Fruit fly (Drosophila melanogaster) whole organism, embryonic: ENCODE results near the gene kra.
A peak's percentile ranks its signal among the peaks of the same experiment; 100 is the strongest.

Experiments
- CG14014 ChIP-seq: fragments of 200-800 bp; sonication (Bioruptor generic); IDR thresholded peaks from 2 replicates; pipeline ENCODE4 v1.3.6; 2022; ENCODE audit warnings: missing biosample characterization, missing genetic modification characterization
- CG14667 ChIP-seq: fragments of 200-800 bp; sonication (Bioruptor generic); IDR thresholded peaks from 2 replicates; pipeline ENCODE4 v1.3.6; 2022; ENCODE audit warnings: missing biosample characterization, missing genetic modification characterization
- CG1647 ChIP-seq: fragments of 200-800 bp; sonication (Bioruptor generic); optimal IDR thresholded peaks from 3 replicates; lab custom pipeline; 2016; ENCODE audit warnings: missing biosample characterization, missing genetic modification characterization
- CG16813 ChIP-seq: fragments of 200-800 bp; sonication (Bioruptor generic); IDR thresholded peaks from 3 replicates; pipeline ENCODE4 v1.3.6; 2022; ENCODE audit warnings: missing biosample characterization, missing genetic modification characterization; ENCODE audit not compliant: partially characterized antibody
- CG17912 ChIP-seq: fragments of 200-800 bp; sonication (Bioruptor generic); optimal IDR thresholded peaks from 2 replicates; lab custom pipeline; 2018; ENCODE audit warnings: missing biosample characterization, mild to moderate bottlenecking, missing genetic modification characterization
- CG1792 ChIP-seq: fragments of 200-800 bp; sonication (Bioruptor generic); optimal IDR thresholded peaks from 2 replicates; lab custom pipeline; 2016; ENCODE audit warnings: missing biosample characterization, missing genetic modification characterization
- CG1832 ChIP-seq: fragments of 200-800 bp; sonication (Bioruptor generic); optimal IDR thresholded peaks from 2 replicates; lab custom pipeline; 2017; ENCODE audit warnings: missing biosample characterization, mild to moderate bottlenecking, missing genetic modification characterization, inconsistent platforms
- CG30403 ChIP-seq: fragments of 200-800 bp; sonication (Bioruptor generic); optimal IDR thresholded peaks from 3 replicates; lab custom pipeline; 2016; ENCODE audit warnings: missing biosample characterization, missing genetic modification characterization
- CG30431 ChIP-seq: fragments of 200-800 bp; sonication (Bioruptor generic); optimal IDR thresholded peaks from 2 replicates; lab custom pipeline; 2017; ENCODE audit warnings: missing biosample characterization, missing genetic modification characterization
- CG3163 ChIP-seq: fragments of 200-800 bp; sonication (Bioruptor generic); optimal IDR thresholded peaks from 3 replicates; lab custom pipeline; 2016; ENCODE audit warnings: missing biosample characterization, missing genetic modification characterization
- CG34224 ChIP-seq: fragments of 200-800 bp; sonication (Bioruptor generic); IDR thresholded peaks from 3 replicates; pipeline ENCODE4 v1.3.6; 2022; ENCODE audit warnings: missing biosample characterization, missing genetic modification characterization; ENCODE audit not compliant: partially characterized antibody
- CG34376 ChIP-seq: fragments of 200-800 bp; sonication (Bioruptor generic); optimal IDR thresholded peaks from 2 replicates; lab custom pipeline; 2018; ENCODE audit warnings: missing biosample characterization, mild to moderate bottlenecking, missing genetic modification characterization
- CG42726 ChIP-seq: fragments of 200-800 bp; sonication (Bioruptor generic); IDR thresholded peaks from 2 replicates; pipeline ENCODE4 v1.3.6; 2022; ENCODE audit warnings: missing biosample characterization, missing genetic modification characterization; ENCODE audit not compliant: partially characterized antibody
- CG43689 ChIP-seq: fragments of 200-800 bp; sonication (Bioruptor generic); IDR thresholded peaks from 2 replicates; pipeline ENCODE4 v1.3.6; 2022; ENCODE audit warnings: missing biosample characterization, missing genetic modification characterization
- CG6254 ChIP-seq: fragments of 200-800 bp; sonication (Bioruptor generic); optimal IDR thresholded peaks from 3 replicates; lab custom pipeline; 2017; ENCODE audit warnings: mild to moderate bottlenecking, missing biosample characterization, missing genetic modification reagents, missing genetic modification characterization
- CG7372 ChIP-seq: fragments of 200-800 bp; sonication (Bioruptor generic); IDR thresholded peaks from 2 replicates; pipeline ENCODE4 v1.3.6; 2022; ENCODE audit warnings: missing biosample characterization, missing genetic modification characterization
- CG7928 ChIP-seq: fragments of 200-800 bp; sonication (Bioruptor generic); optimal IDR thresholded peaks from 2 replicates; lab custom pipeline; 2017; ENCODE audit warnings: missing biosample characterization, mild to moderate bottlenecking, missing genetic modification characterization
- CG8944 ChIP-seq: fragments of 200-800 bp; sonication (Bioruptor generic); optimal IDR thresholded peaks from 3 replicates; lab custom pipeline; 2016; ENCODE audit warnings: missing biosample characterization, missing genetic modification characterization
- CG9876 ChIP-seq: fragments of 200-800 bp; sonication (Bioruptor generic); optimal IDR thresholded peaks from 2 replicates; lab custom pipeline; 2016; ENCODE audit warnings: missing biosample characterization, missing genetic modification characterization
- Dll ChIP-seq: fragments of 200-800 bp; sonication (Bioruptor generic); IDR thresholded peaks from 4 replicates; pipeline ENCODE4 v1.3.6; 2022; ENCODE audit warnings: missing biosample characterization, missing genetic modification characterization; ENCODE audit not compliant: partially characterized antibody
- ERR ChIP-seq: fragments of 200-800 bp; sonication (Bioruptor generic); optimal IDR thresholded peaks from 2 replicates; lab custom pipeline; 2016; ENCODE audit warnings: missing biosample characterization, missing genetic modification characterization
- GATAe ChIP-seq: fragments of 200-800 bp; sonication (Bioruptor generic); conservative IDR thresholded peaks from 2 replicates; pipeline ENCODE4 v1.3.6; 2022; ENCODE audit warnings: missing biosample characterization, missing genetic modification characterization
- Mes4 ChIP-seq: fragments of 200-800 bp; sonication (Bioruptor generic); optimal IDR thresholded peaks from 2 replicates; lab custom pipeline; 2016; ENCODE audit warnings: missing biosample characterization, missing genetic modification characterization
- NC2α ChIP-seq: fragments of 200-800 bp; sonication (Bioruptor generic); optimal IDR thresholded peaks from 2 replicates; lab custom pipeline; 2016; ENCODE audit warnings: missing biosample characterization, missing genetic modification characterization
- Neu2 ChIP-seq: fragments of 200-800 bp; sonication (Bioruptor generic); optimal IDR thresholded peaks from 3 replicates; lab custom pipeline; 2016; ENCODE audit warnings: missing biosample characterization, missing genetic modification characterization, borderline replicate concordance
- Nf-YA ChIP-seq: fragments of 200-800 bp; sonication (Bioruptor generic); IDR thresholded peaks from 2 replicates; pipeline ENCODE4 v1.3.6; 2022; ENCODE audit warnings: missing biosample characterization, missing genetic modification characterization
- Oaz ChIP-seq: fragments of 200-800 bp; sonication (Bioruptor generic); IDR thresholded peaks from 2 replicates; pipeline ENCODE4 v1.3.6; 2022; ENCODE audit warnings: missing biosample characterization, missing genetic modification characterization
- PHDP ChIP-seq: fragments of 200-800 bp; sonication (Bioruptor generic); optimal IDR thresholded peaks from 3 replicates; lab custom pipeline; 2018; ENCODE audit warnings: missing biosample characterization, mild to moderate bottlenecking, missing genetic modification characterization, moderate library complexity
- Spps ChIP-seq: fragments of 200-800 bp; sonication (Bioruptor generic); optimal IDR thresholded peaks from 2 replicates; lab custom pipeline; 2018; ENCODE audit warnings: missing biosample characterization, mild to moderate bottlenecking, missing genetic modification characterization
- Stat92E ChIP-seq, 3 experiments: fragments of >200 bp in 2 of 3; fragments of 200-800 bp in 1 of 3; sonication (Bioruptor generic) in 1 of 3; optimal IDR thresholded peaks; 2 replicates each; lab custom pipeline; 2017 to 2019; ENCODE audit warnings: missing biosample characterization in 3 of 3, missing genetic modification characterization in 3 of 3, mild to moderate bottlenecking in 1 of 3, moderate library complexity in 1 of 3
- Xbp1 ChIP-seq: fragments of 200-800 bp; sonication (Bioruptor generic); optimal IDR thresholded peaks from 3 replicates; lab custom pipeline; 2016; ENCODE audit warnings: missing biosample characterization, mild to moderate bottlenecking, missing genetic modification characterization
- al ChIP-seq: fragments of 200-800 bp; sonication (Bioruptor generic); IDR thresholded peaks from 2 replicates; pipeline ENCODE4 v1.3.6; 2022; ENCODE audit warnings: missing biosample characterization, missing genetic modification characterization
- az2 ChIP-seq: fragments of 200-800 bp; sonication (Bioruptor generic); optimal IDR thresholded peaks from 3 replicates; lab custom pipeline; 2016; ENCODE audit warnings: missing biosample characterization, missing genetic modification characterization
- danr ChIP-seq: fragments of 200-800 bp; sonication (Bioruptor generic); IDR thresholded peaks from 2 replicates; pipeline ENCODE4 v1.3.6; 2022; ENCODE audit warnings: missing biosample characterization, missing genetic modification characterization
- ftz-f1 ChIP-seq: fragments of 200-800 bp; sonication (Bioruptor generic); optimal IDR thresholded peaks from 2 replicates; lab custom pipeline; 2016; ENCODE audit warnings: missing biosample characterization, missing genetic modification characterization
- gro ChIP-seq: fragments of 200-800 bp; sonication (Bioruptor generic); optimal IDR thresholded peaks from 2 replicates; lab custom pipeline; 2016; ENCODE audit warnings: missing biosample characterization, missing genetic modification characterization
- gsb ChIP-seq: fragments of 200-800 bp; sonication (Bioruptor generic); IDR thresholded peaks from 2 replicates; pipeline ENCODE4 v1.3.6; 2022; ENCODE audit warnings: missing biosample characterization, missing genetic modification characterization
- kay ChIP-seq: fragments of 200-800 bp; sonication (Bioruptor generic); optimal IDR thresholded peaks from 2 replicates; lab custom pipeline; 2016; ENCODE audit warnings: missing biosample characterization, missing genetic modification characterization
- lilli ChIP-seq: fragments of 200-800 bp; sonication (Bioruptor generic); optimal IDR thresholded peaks from 3 replicates; lab custom pipeline; 2016; ENCODE audit warnings: missing biosample characterization, missing genetic modification characterization
- odd ChIP-seq: fragments of 200-800 bp; sonication (Bioruptor generic); optimal IDR thresholded peaks from 2 replicates; lab custom pipeline; 2017; ENCODE audit warnings: missing biosample characterization, mild to moderate bottlenecking, missing genetic modification characterization
- onecut ChIP-seq: fragments of 200-800 bp; sonication (Bioruptor generic); IDR thresholded peaks from 2 replicates; pipeline ENCODE4 v1.3.6; 2022; ENCODE audit warnings: missing biosample characterization, missing genetic modification characterization
- pnt ChIP-seq: fragments of 200-800 bp; sonication (Bioruptor generic); optimal IDR thresholded peaks from 3 replicates; lab custom pipeline; 2016; ENCODE audit warnings: missing biosample characterization, missing genetic modification characterization
- pum ChIP-seq: fragments of 200-800 bp; sonication (Bioruptor generic); optimal IDR thresholded peaks from 2 replicates; lab custom pipeline; 2016; ENCODE audit warnings: missing biosample characterization, missing genetic modification characterization
- repo ChIP-seq: fragments of 200-800 bp; sonication (Bioruptor generic); optimal IDR thresholded peaks from 2 replicates; lab custom pipeline; 2016; ENCODE audit warnings: missing biosample characterization, missing genetic modification characterization
- row ChIP-seq: fragments of 200-800 bp; sonication (Bioruptor generic); IDR thresholded peaks from 3 replicates; pipeline ENCODE4 v1.3.6; 2022; ENCODE audit warnings: missing biosample characterization, missing genetic modification characterization
- shn ChIP-seq: fragments of 200-800 bp; sonication (Bioruptor generic); optimal IDR thresholded peaks from 3 replicates; lab custom pipeline; 2016; ENCODE audit warnings: missing biosample characterization, missing genetic modification characterization
- slou ChIP-seq: fragments of 200-800 bp; sonication (Bioruptor generic); optimal IDR thresholded peaks from 3 replicates; lab custom pipeline; 2016; ENCODE audit warnings: missing biosample characterization, missing genetic modification characterization
- trh ChIP-seq: fragments of 200-800 bp; sonication (Bioruptor generic); optimal IDR thresholded peaks from 2 replicates; lab custom pipeline; 2016; ENCODE audit warnings: missing biosample characterization, missing genetic modification characterization
- tup ChIP-seq: fragments of 200-800 bp; sonication (Bioruptor generic); optimal IDR thresholded peaks from 2 replicates; lab custom pipeline; 2016; ENCODE audit warnings: missing biosample characterization, mild to moderate bottlenecking, missing genetic modification characterization, moderate library complexity
- usp ChIP-seq: fragments of >200 bp; optimal IDR thresholded peaks from 2 replicates; lab custom pipeline; 2017; ENCODE audit warnings: missing biosample characterization, missing genetic modification characterization
- vvl ChIP-seq: fragments of 200-800 bp; sonication (Bioruptor generic); IDR thresholded peaks from 2 replicates; pipeline ENCODE4 v1.3.6; 2022; ENCODE audit warnings: missing biosample characterization, missing genetic modification characterization

Gene kra

DNA sequence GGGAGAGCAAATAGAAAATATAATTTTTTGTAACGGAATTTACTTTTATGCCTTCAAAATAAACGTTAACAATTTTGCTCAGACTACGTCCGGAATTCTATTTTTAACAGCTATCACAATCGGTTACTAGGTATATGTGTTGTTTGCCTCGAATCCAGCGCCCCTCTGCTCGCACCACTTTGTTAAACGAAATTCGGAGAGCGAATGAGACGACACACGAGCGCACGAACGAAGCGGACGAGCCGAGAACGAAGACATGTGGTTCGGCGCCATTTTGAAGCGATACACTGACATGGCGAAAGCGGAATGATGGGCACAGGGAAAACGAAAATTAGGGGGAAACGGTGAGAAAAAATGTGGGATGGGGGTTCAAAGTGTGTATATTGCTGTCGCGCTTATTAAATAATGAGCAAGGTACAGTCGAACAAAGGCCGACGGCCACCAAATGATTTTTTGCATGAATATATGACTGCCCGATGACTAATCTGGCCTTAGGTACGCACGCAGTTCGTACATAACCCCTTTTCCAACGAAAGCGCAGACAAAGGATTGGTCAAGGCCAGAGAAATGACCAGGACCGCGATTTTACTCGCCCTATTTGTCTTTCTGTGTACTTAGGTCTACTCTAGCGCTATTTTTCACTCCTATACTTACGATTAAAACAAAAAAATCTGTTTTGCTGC is 434 bp downstream of the kra start (continued):
- no peak for TF ChIP-seq CG1792 (GFP tag; lab: Kevin White, UChicago)
- TF ChIP-seq GATAe (GFP tag; lab: Robert Waterston, UW): no peak
- TF ChIP-seq CG42726 (GFP tag; lab: Robert Waterston, UW): no peak
- no peak for TF ChIP-seq Spps
- peak; percentile 78 for TF ChIP-seq ftz-f1 (GFP tag; lab: Kevin White, UChicago)
- TF ChIP-seq kay (GFP tag; lab: Kevin White, UChicago): peak; percentile 37
- TF ChIP-seq CG7928 (GFP tag; lab: Kevin White, UChicago): no peak
- TF ChIP-seq vvl: no peak
- no peak for TF ChIP-seq CG30431 (GFP tag; lab: Kevin White, UChicago)
- TF ChIP-seq gsb (GFP tag; lab: Robert Waterston, UW): no peak
- TF ChIP-seq pum (GFP tag; lab: Kevin White, UChicago): no peak
- no peak for TF ChIP-seq CG14667 (GFP tag; lab: Robert Waterston, UW)
- peak in 1 of 3 experiments; percentile 17 for TF ChIP-seq Stat92E (GFP tag; optimal IDR thresholded peaks at IDR 0.05; lab: Kevin White, UChicago)
- TF ChIP-seq shn (GFP tag; lab: Kevin White, UChicago): no peak
- TF ChIP-seq onecut: peak; percentile 16; the same call in 1 of the 2 replicates
- no peak for TF ChIP-seq CG34224 (GFP tag; lab: Robert Waterston, UW)
- TF ChIP-seq CG7372: no peak
- peak; percentile 84 for TF ChIP-seq CG34376 (GFP tag; lab: Kevin White, UChicago)
- no peak for TF ChIP-seq CG1832 (GFP tag; lab: Kevin White, UChicago)
- no peak for TF ChIP-seq CG43689 (GFP tag; lab: Robert Waterston, UW)
- no peak for TF ChIP-seq tup (GFP tag; lab: Kevin White, UChicago)
- TF ChIP-seq Neu2 (GFP tag; lab: Kevin White, UChicago): no peak
- TF ChIP-seq CG6254: peak; percentile 37
- no peak for TF ChIP-seq repo (GFP tag; lab: Kevin White, UChicago)
- no peak for TF ChIP-seq Oaz (GFP tag; lab: Robert Waterston, UW)
- TF ChIP-seq CG9876 (GFP tag; lab: Kevin White, UChicago): no peak
- peak; percentile 49 for TF ChIP-seq gro (GFP tag; lab: Kevin White, UChicago)
- no peak for TF ChIP-seq CG1647 (GFP tag; lab: Kevin White, UChicago)
- TF ChIP-seq danr (GFP tag; lab: Robert Waterston, UW): no peak
- TF ChIP-seq Dll (GFP tag; lab: Robert Waterston, UW): no peak
- no peak for TF ChIP-seq ERR (GFP tag; lab: Kevin White, UChicago)
- peak; percentile 13 for TF ChIP-seq PHDP
- TF ChIP-seq trh (GFP tag; lab: Kevin White, UChicago): no peak
- TF ChIP-seq lilli: peak; percentile 25
- peak; percentile 85 for TF ChIP-seq CG17912 (GFP tag; lab: Kevin White, UChicago)
- no peak for TF ChIP-seq Nf-YA (GFP tag; lab: Robert Waterston, UW)
- no peak for TF ChIP-seq al (GFP tag; lab: Robert Waterston, UW)
- TF ChIP-seq CG14014 (GFP tag; lab: Robert Waterston, UW): no peak
- TF ChIP-seq pnt (GFP tag; lab: Kevin White, UChicago): no peak
- TF ChIP-seq CG3163: no peak
- TF ChIP-seq odd (GFP tag; lab: Kevin White, UChicago): peak; percentile 21
- TF ChIP-seq slou (GFP tag; lab: Kevin White, UChicago): no peak
- peak; percentile 1 for TF ChIP-seq Xbp1
- TF ChIP-seq row: no peak
- no peak for TF ChIP-seq CG16813
- TF ChIP-seq az2 (GFP tag; lab: Kevin White, UChicago): no peak
- no peak for TF ChIP-seq Mes4 (GFP tag; lab: Kevin White, UChicago)
- TF ChIP-seq CG8944 (GFP tag; lab: Kevin White, UChicago): no peak
- no peak for TF ChIP-seq CG30403 (GFP tag; lab: Kevin White, UChicago)
- no peak for TF ChIP-seq usp (GFP tag; lab: Kevin White, UChicago)
- TF ChIP-seq NC2α: no peak
